Worm (Caenorhabditis elegans) whole organism, late embryonic: Measurements from ENCODE around the gene F49F1.7.

Experiments used
- C08G9.2 ChIP-seq: sonication (generic microtip); optimal IDR thresholded peaks from 2 replicates; lab custom pipeline; 2016; ENCODE audit warnings: mild to moderate bottlenecking, missing genetic modification characterization, moderate library complexity, missing compliant biosample characterization
- C38D4.7 ChIP-seq: fragments of 200-800 bp; sonication (Bioruptor generic); optimal IDR thresholded peaks from 2 replicates; lab custom pipeline; 2018; ENCODE audit warnings: mild to moderate bottlenecking, missing genetic modification characterization, moderate library complexity, missing compliant biosample characterization
- F13H6.1 ChIP-seq: sonication (generic microtip); optimal IDR thresholded peaks from 2 replicates; lab custom pipeline; 2016; ENCODE audit warnings: missing genetic modification characterization, missing compliant biosample characterization
- K02D7.2 ChIP-seq: sonication (generic microtip); optimal IDR thresholded peaks from 2 replicates; lab custom pipeline; 2017; ENCODE audit warnings: mild to moderate bottlenecking, missing genetic modification characterization, missing compliant biosample characterization
- T23F11.4 ChIP-seq: fragments of 200-800 bp; sonication (Bioruptor generic); optimal IDR thresholded peaks from 2 replicates; lab custom pipeline; 2018; ENCODE audit warnings: mild to moderate bottlenecking, missing genetic modification characterization, missing compliant biosample characterization
- ahr-1 ChIP-seq: sonication (generic microtip); optimal IDR thresholded peaks from 2 replicates; lab custom pipeline; 2016; ENCODE audit warnings: missing genetic modification characterization, missing compliant biosample characterization
- ceh-14 ChIP-seq: sonication (generic microtip); optimal IDR thresholded peaks from 2 replicates; lab custom pipeline; 2016; ENCODE audit warnings: missing genotype, missing genetic modification characterization, missing compliant biosample characterization
- ceh-19 ChIP-seq: fragments of 200-800 bp; sonication (Bioruptor generic); optimal IDR thresholded peaks from 2 replicates; lab custom pipeline; 2018; ENCODE audit warnings: mild to moderate bottlenecking, missing genetic modification characterization, missing compliant biosample characterization
- ceh-2 ChIP-seq: sonication (generic microtip); optimal IDR thresholded peaks from 2 replicates; lab custom pipeline; 2016; ENCODE audit warnings: missing genotype, missing genetic modification characterization, missing compliant biosample characterization
- ceh-22 ChIP-seq: sonication (generic microtip); optimal IDR thresholded peaks from 2 replicates; lab custom pipeline; 2017; ENCODE audit warnings: missing biosample characterization, missing genetic modification characterization
- ceh-31 ChIP-seq: sonication (generic microtip); optimal IDR thresholded peaks from 2 replicates; lab custom pipeline; 2016; ENCODE audit warnings: missing genetic modification characterization, missing compliant biosample characterization
- ceh-34 ChIP-seq: sonication (generic microtip); optimal IDR thresholded peaks from 2 replicates; lab custom pipeline; 2016; ENCODE audit warnings: mild to moderate bottlenecking, missing genetic modification characterization, missing compliant biosample characterization
- ceh-48 ChIP-seq: sonication (generic microtip); optimal IDR thresholded peaks from 2 replicates; lab custom pipeline; 2016; ENCODE audit warnings: missing genetic modification characterization, inconsistent platforms, missing compliant biosample characterization
- dmd-4 ChIP-seq: sonication (generic microtip); optimal IDR thresholded peaks from 2 replicates; lab custom pipeline; 2016; ENCODE audit warnings: borderline replicate concordance, missing genetic modification characterization, missing compliant biosample characterization
- dve-1 ChIP-seq: sonication (generic microtip); optimal IDR thresholded peaks from 2 replicates; lab custom pipeline; 2017; ENCODE audit warnings: antibody characterized with exemption, mild to moderate bottlenecking, missing genetic modification characterization, missing compliant biosample characterization
- elt-2 ChIP-seq: sonication (generic microtip); optimal IDR thresholded peaks from 2 replicates; lab custom pipeline; 2016; ENCODE audit warnings: missing genetic modification reagents, missing genetic modification characterization, missing compliant biosample characterization
- ets-4 ChIP-seq: sonication (generic microtip); optimal IDR thresholded peaks from 2 replicates; lab custom pipeline; 2016; ENCODE audit warnings: missing genetic modification characterization, missing compliant biosample characterization
- eyg-1 ChIP-seq: sonication (generic microtip); optimal IDR thresholded peaks from 2 replicates; lab custom pipeline; 2016; ENCODE audit warnings: missing genotype, missing genetic modification characterization, missing compliant biosample characterization
- fax-1 ChIP-seq: sonication (generic microtip); optimal IDR thresholded peaks from 2 replicates; lab custom pipeline; 2016; ENCODE audit warnings: missing genotype, missing genetic modification characterization, missing compliant biosample characterization
- fkh-10 ChIP-seq: fragments of 150-350 bp; optimal IDR thresholded peaks from 2 replicates; lab custom pipeline; 2014; ENCODE audit warnings: missing biosample characterization, missing genetic modification reagents, missing genetic modification characterization
- fkh-6 ChIP-seq: sonication (generic microtip); optimal IDR thresholded peaks from 2 replicates; lab custom pipeline; 2016; ENCODE audit warnings: missing genetic modification characterization, missing compliant biosample characterization
- gmeb-2 ChIP-seq: sonication (generic microtip); optimal IDR thresholded peaks from 2 replicates; lab custom pipeline; 2016; ENCODE audit warnings: missing genetic modification characterization, inconsistent platforms, missing compliant biosample characterization
- hlh-13 ChIP-seq: fragments of 200-800 bp; sonication (Bioruptor generic); optimal IDR thresholded peaks from 2 replicates; lab custom pipeline; 2018; ENCODE audit warnings: mild to moderate bottlenecking, missing genetic modification characterization, missing compliant biosample characterization
- hlh-30 ChIP-seq: sonication (generic microtip); optimal IDR thresholded peaks from 2 replicates; lab custom pipeline; 2017; ENCODE audit warnings: antibody characterized with exemption, missing genetic modification characterization, missing compliant biosample characterization; ENCODE audit not compliant: insufficient read depth
- hlh-6 ChIP-seq: sonication (generic microtip); optimal IDR thresholded peaks from 2 replicates; lab custom pipeline; 2016; ENCODE audit warnings: missing genotype, missing genetic modification characterization, missing compliant biosample characterization
- lim-6 ChIP-seq: sonication (generic microtip); optimal IDR thresholded peaks from 2 replicates; lab custom pipeline; 2016; ENCODE audit warnings: missing genetic modification characterization, missing compliant biosample characterization
- lin-11 ChIP-seq: fragments of 200-800 bp; sonication (Bioruptor generic); optimal IDR thresholded peaks from 2 replicates; lab custom pipeline; 2018; ENCODE audit warnings: mild to moderate bottlenecking, missing genetic modification characterization, missing compliant biosample characterization
- madf-2 ChIP-seq: sonication (generic microtip); optimal IDR thresholded peaks from 2 replicates; lab custom pipeline; 2017; ENCODE audit warnings: missing genetic modification characterization, missing compliant biosample characterization
- mec-3 ChIP-seq: sonication (generic microtip); optimal IDR thresholded peaks from 2 replicates; lab custom pipeline; 2016; ENCODE audit warnings: borderline replicate concordance, missing genetic modification characterization, missing compliant biosample characterization
- nhr-11 ChIP-seq: fragments of 150-350 bp; optimal IDR thresholded peaks from 2 replicates; lab custom pipeline; 2014; ENCODE audit warnings: missing biosample characterization, missing genetic modification characterization
- npax-4 ChIP-seq: sonication (generic microtip); optimal IDR thresholded peaks from 2 replicates; lab custom pipeline; 2016; ENCODE audit warnings: missing genetic modification characterization, missing compliant biosample characterization
- odd-2 ChIP-seq: sonication (generic microtip); optimal IDR thresholded peaks from 2 replicates; lab custom pipeline; 2017; ENCODE audit warnings: antibody characterized with exemption, mild to moderate bottlenecking, missing genetic modification characterization, missing compliant biosample characterization
- pax-1 ChIP-seq: fragments of 150-350 bp; optimal IDR thresholded peaks from 2 replicates; lab custom pipeline; 2014; ENCODE audit warnings: missing biosample characterization, missing genetic modification characterization
- pqm-1 ChIP-seq: sonication (generic microtip); optimal IDR thresholded peaks from 2 replicates; lab custom pipeline; 2016; ENCODE audit warnings: missing genetic modification characterization, missing compliant biosample characterization
- pros-1 ChIP-seq: fragments of 150-350 bp; optimal IDR thresholded peaks from 2 replicates; lab custom pipeline; 2014; ENCODE audit warnings: missing biosample characterization, missing genetic modification reagents, missing genetic modification characterization
- ref-2 ChIP-seq: sonication (generic microtip); optimal IDR thresholded peaks from 2 replicates; lab custom pipeline; 2016; ENCODE audit warnings: missing genetic modification characterization, missing compliant biosample characterization
- sdc-2 ChIP-seq: sonication (generic microtip); optimal IDR thresholded peaks from 2 replicates; lab custom pipeline; 2016; ENCODE audit warnings: missing genotype, missing genetic modification characterization, missing compliant biosample characterization
- sox-2 ChIP-seq: fragments of 200-800 bp; sonication (Bioruptor generic); IDR thresholded peaks from 2 replicates; pipeline ENCODE4 v1.3.6; 2022; ENCODE audit warnings: missing genetic modification reagents, missing genetic modification characterization, missing compliant biosample characterization
- sox-4 ChIP-seq: sonication (generic microtip); optimal IDR thresholded peaks from 2 replicates; lab custom pipeline; 2017; ENCODE audit warnings: mild to moderate bottlenecking, missing genetic modification characterization, inconsistent platforms, missing compliant biosample characterization
- unc-3 ChIP-seq, 2 experiments: fragments of 200-800 bp in 1 of 2; sonication (Bioruptor generic) in 1 of 2; sonication (generic microtip) in 1 of 2; conservative IDR thresholded peaks in 1 of 2; optimal IDR thresholded peaks in 1 of 2; 2 replicates each; pipeline versions ENCODE4 v1.3.6 to Lab custom; 2016 to 2022; ENCODE audit warnings: missing compliant biosample characterization in 2 of 2, missing genetic modification characterization in 2 of 2, missing genetic modification reagents in 1 of 2
- zip-5 ChIP-seq: sonication (generic microtip); optimal IDR thresholded peaks from 2 replicates; lab custom pipeline; 2016; ENCODE audit warnings: missing genetic modification characterization, missing compliant biosample characterization
- ztf-16 ChIP-seq: sonication (generic microtip); optimal IDR thresholded peaks from 2 replicates; lab custom pipeline; 2017; ENCODE audit warnings: missing genetic modification characterization, missing compliant biosample characterization

The F49F1.7 gene

DNA sequence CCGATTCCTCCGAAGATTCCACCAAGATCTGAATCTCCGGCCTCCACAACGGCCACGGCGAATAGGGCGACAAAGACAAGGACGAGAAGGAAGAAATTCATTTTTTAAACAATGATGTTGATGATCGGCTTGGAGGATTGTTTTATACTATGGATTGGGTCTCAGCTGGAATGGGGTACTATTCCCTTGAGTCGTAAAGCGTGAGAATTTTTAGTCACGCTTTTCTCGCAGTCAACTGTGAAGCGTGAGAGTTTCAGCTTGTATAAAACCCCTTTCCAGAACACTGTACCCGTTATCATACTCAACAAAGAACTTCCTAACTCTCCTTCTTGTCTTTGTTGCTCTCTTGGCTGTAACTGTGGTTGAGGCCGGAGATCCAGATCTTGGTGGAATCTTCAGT is 11.0 kb downstream of the F49F1.7 start, which contains the start of gene F49F1.15:
Gene F49F1.15 (minus strand): TSS at position 101 of the 400 bp plus-strand sequence.
- TF ChIP-seq mec-3 (tag; lab: Kevin White, UChicago): no peak
- TF ChIP-seq zip-5 (tag; lab: Kevin White, UChicago): no peak
- no peak for TF ChIP-seq pax-1 (tag; lab: Kevin White, UChicago)
- TF ChIP-seq lin-11 (tag; lab: Kevin White, UChicago): no peak
- TF ChIP-seq ceh-34: no peak
- no peak for TF ChIP-seq dve-1
- TF ChIP-seq ahr-1 (tag; lab: Kevin White, UChicago): no peak
- TF ChIP-seq npax-4 (tag; lab: Kevin White, UChicago): no peak
- no peak for TF ChIP-seq hlh-13
- no peak for TF ChIP-seq fkh-10 (GFP tag; lab: Kevin White, UChicago)
- TF ChIP-seq T23F11.4 (GFP tag; lab: Kevin White, UChicago): no peak
- TF ChIP-seq pqm-1 (tag; lab: Kevin White, UChicago): no peak
- no peak for TF ChIP-seq unc-3 (GFP tag; conservative IDR thresholded peaks at IDR 0.05; lab: Robert Waterston, UW)
- no peak for TF ChIP-seq unc-3 (tag; optimal IDR thresholded peaks at IDR 0.05; lab: Kevin White, UChicago)
- TF ChIP-seq sox-2 (GFP tag; lab: Robert Waterston, UW): no peak
- TF ChIP-seq F13H6.1 (tag; lab: Kevin White, UChicago): no peak
- TF ChIP-seq ztf-16: no peak
- no peak for TF ChIP-seq ceh-2 (tag; lab: Kevin White, UChicago)
- no peak for TF ChIP-seq eyg-1 (tag; lab: Kevin White, UChicago)
- no peak for TF ChIP-seq ref-2 (tag; lab: Kevin White, UChicago)

DNA sequence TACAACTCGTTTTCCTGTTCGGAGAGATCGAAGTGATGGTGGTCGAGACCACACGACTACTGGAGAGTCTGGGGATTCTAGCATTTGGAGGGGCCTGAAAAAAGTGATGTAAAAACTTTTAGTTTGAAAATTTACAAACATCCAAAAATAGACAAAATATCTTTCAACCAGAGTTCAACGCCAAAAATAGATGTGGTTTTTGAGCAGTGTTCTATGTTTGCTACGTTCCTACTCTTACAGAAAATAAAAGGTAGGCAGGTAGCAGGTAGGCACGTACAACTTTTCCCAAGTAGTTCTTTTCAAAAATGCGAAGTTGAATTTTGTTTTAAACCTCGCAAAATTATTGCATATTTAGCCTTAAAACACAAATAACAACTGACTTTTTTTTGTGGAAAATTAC is 13.2 kb downstream of the F49F1.7 start, which contains the start of gene F49F1.14:
Gene F49F1.14 (minus strand): TSS at position 101 of the 400 bp plus-strand sequence.
- no peak for TF ChIP-seq ceh-2 (tag; lab: Kevin White, UChicago)
- TF ChIP-seq elt-2 (tag; lab: Kevin White, UChicago): no peak
- TF ChIP-seq ceh-48 (tag; lab: Kevin White, UChicago): no peak
- TF ChIP-seq sox-4 (tag; lab: Kevin White, UChicago): no peak
- no peak for TF ChIP-seq dmd-4 (tag; lab: Kevin White, UChicago)
- TF ChIP-seq fax-1 (tag; lab: Kevin White, UChicago): no peak
- no peak for TF ChIP-seq pros-1

DNA sequence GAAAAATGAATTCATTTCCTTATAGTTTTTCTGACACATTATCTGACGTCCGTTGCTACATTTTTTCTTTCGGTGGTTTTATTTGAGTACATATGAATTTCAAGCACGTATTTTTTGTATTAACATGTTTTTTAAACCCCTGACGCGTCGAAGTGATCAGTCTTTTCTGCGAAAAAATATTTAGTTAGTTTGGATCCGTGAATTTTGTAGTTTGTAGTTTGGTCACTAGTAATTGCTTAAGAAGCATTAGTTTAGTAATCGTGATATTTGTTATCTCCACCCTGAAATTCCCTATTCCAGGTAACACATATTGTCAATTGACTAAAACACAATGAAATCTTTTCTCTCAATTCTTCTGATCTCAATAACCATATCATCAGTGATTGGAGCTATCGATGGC is 16.8 kb downstream of the F49F1.7 start, which contains the start of gene C35B1.7:
Gene C35B1.7 (plus strand): TSS at position 301 of the 400 bp plus-strand sequence.
- TF ChIP-seq hlh-6 (no peak), pros-1 (no peak), T23F11.4 (GFP tag; lab: Kevin White, UChicago) (no peak), C08G9.2 (tag; lab: Kevin White, UChicago) (no peak), pax-1 (tag; lab: Kevin White, UChicago) (no peak), gmeb-2 (tag; lab: Kevin White, UChicago) (no peak), hlh-30 (tag; lab: Kevin White, UChicago) (no peak), odd-2 (tag; lab: Kevin White, UChicago) (no peak), ztf-16 (no peak), K02D7.2 (tag; lab: Kevin White, UChicago) (no peak), pqm-1 (tag; lab: Kevin White, UChicago) (no peak), lim-6 (tag; lab: Kevin White, UChicago) (no peak), madf-2 (tag; lab: Kevin White, UChicago) (no peak), ceh-14 (tag; lab: Kevin White, UChicago) (no peak), hlh-13 (no peak), ceh-2 (tag; lab: Kevin White, UChicago) (no peak), ceh-22 (no peak)
- TF ChIP-seq, all 69 proteins: peak for 0

DNA sequence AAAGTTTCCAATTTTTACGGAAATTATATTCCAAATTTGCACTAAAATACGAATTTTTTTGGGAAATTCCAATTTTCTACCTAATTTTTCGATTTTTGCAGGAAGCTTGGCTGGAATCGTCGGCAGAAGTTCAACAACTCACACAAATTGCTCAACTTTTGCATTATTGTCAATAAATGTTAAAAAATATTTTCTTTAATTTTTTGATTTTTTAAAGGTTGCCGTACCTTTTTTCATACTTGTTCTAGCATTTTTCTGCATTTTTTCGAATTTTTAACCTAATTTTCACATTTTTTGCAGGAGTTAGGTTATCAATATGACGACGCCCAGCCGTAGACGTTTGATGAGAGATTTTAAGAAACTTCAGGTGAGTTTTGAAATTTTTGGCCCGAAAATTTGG is 22.8 kb downstream of the F49F1.7 start, which contains the start of gene ubc-1:
Gene ubc-1 (plus strand): TSS at position 301 of the 400 bp plus-strand sequence.
- no peak for TF ChIP-seq sdc-2 (tag; lab: Kevin White, UChicago)
- no peak for TF ChIP-seq ceh-19 (GFP tag; lab: Kevin White, UChicago)
- TF ChIP-seq fkh-6: no peak
- no peak for TF ChIP-seq eyg-1 (tag; lab: Kevin White, UChicago)
- TF ChIP-seq nhr-11: no peak
- no peak for TF ChIP-seq ets-4 (tag; lab: Kevin White, UChicago)
- no peak for TF ChIP-seq ceh-14 (tag; lab: Kevin White, UChicago)
- TF ChIP-seq dve-1: no peak
- no peak for TF ChIP-seq elt-2 (tag; lab: Kevin White, UChicago)
- no peak for TF ChIP-seq ceh-31 (tag; lab: Kevin White, UChicago)
- no peak for TF ChIP-seq C08G9.2 (tag; lab: Kevin White, UChicago)
- no peak for TF ChIP-seq C38D4.7 (GFP tag; lab: Kevin White, UChicago)
- no peak for TF ChIP-seq hlh-30 (tag; lab: Kevin White, UChicago)
- TF ChIP-seq ceh-2 (tag; lab: Kevin White, UChicago): no peak
- no peak for TF ChIP-seq F13H6.1 (tag; lab: Kevin White, UChicago)
- no peak for TF ChIP-seq pqm-1 (tag; lab: Kevin White, UChicago)
